Fruit fly (Drosophila melanogaster): ENCODE results near the gene b.

Gene b

DNA sequence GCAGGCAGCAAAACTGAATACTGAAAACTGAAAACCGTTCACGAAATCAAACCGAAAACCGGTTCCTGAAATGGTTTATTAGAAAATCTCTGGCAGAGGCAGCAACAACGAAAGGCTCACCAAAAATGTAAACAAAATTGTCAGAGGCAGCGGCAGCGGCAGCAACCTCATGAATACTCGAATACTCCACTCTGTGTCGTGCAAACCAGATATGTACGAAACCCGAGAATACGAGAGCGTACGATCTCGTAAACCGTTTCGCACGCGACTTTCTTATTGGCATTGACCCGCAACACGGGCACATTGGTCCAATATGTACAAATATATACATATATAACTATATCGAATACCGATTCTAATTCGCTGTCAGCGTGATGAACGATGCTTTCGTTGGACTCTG is 16.5 kb downstream of the b start:
- TF ChIP-seq CG17801 (GFP tag; optimal IDR thresholded peaks at IDR 0.05; ENCODE audit: partially characterized antibody): no peak

DNA sequence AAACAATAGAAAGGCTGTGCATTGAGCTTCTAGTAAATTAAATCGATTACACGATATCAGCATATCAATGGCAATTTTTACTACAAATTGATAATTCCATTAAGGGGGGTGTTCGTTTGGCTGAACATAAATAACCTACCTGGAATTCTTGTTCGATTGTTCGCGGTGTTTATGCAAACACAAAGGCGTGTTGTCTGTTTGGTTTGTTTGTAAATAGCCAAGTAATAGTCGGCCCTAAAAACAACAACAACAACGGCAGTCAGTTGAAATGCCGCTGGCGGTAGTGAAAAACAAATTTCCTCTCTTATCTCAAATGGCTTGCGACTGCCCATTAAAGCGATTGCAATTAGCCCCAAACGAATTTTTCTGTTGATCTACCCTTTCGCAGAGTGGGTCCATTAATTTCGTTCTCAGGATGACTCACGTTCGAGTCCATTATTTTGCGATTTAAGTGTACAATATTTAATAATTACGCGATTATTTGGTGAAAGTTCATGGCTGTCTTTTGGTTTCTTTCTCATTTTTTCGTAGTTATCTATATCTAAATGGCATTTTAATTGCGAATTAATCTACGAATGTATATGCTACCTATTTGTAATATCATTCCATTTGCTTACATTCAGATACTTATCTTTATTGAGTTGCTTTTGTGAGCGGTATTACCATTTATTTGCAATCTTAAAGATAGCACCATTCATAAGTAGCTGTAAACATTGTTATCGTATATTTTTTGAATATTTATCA is 17.8 kb downstream of the b start:
- peak; percentile 78 for TF ChIP-seq CG17801 (GFP tag; optimal IDR thresholded peaks at IDR 0.05; ENCODE audit: partially characterized antibody)

DNA sequence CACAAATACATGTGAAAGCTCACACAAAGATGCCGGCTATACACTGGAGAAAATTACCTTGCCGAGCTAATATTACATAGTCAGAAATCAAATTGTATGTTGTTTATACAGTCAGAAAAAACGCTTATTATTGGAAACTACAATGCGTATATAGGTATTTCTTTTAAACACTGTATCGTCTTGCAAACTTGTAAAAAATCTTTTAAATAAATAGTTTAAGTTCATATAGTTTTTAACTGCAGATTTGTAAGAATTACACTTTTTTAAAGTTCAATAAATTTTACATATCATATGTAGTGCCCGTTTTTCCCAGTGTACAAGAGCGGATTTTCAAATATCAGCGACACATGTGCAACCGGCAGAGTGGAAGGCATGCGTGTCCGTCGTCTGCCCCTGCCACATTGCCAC is 18.7 kb downstream of the b start:
- TF ChIP-seq CG17801 (GFP tag; optimal IDR thresholded peaks at IDR 0.05; ENCODE audit: partially characterized antibody): peak; percentile 72

DNA sequence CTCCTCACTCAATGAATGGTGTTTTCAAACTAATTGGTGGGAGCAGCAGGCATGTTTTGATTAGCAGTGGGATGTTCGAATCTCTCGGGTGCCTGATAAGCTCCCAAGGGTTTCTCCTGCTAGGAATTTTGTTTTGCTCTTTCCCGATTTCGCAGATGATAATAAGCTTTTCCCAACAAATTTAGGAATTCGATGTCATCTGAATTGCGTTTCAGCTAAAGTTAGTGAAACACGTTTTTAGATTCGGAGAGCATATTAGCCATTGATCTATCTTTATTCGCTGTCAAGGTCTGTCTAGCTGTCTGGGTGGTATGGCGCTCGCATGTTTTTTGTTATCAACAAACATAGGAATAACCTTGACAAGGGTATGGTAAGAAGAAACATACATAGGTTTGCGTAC is 20.5 kb downstream of the b start, which contains the start of gene CG33307:
TSS of gene CG33307 (minus strand) at position 13 of the 400 bp plus-strand sequence.
- no peak for TF ChIP-seq CG17801 (GFP tag; optimal IDR thresholded peaks at IDR 0.05; ENCODE audit: partially characterized antibody)

DNA sequence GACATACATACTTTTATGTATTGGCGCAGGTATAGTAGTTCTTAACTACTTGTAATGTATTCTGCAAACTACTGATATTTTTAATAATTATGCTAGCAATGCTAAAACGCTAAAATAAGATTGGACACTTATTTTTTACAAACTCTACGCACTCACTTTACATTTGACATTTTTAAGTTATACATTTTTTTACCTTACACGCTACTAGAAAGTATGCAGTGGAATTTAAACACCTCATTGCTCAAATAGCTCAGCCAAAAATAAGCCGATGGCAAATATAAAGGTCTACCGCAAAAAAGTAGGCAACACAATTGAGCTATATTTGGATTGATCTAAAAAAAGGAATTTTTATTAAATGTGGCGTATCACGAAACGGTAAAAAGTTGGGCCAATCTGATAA is 21.0 kb downstream of the b start:
- no peak for TF ChIP-seq CG17801 (GFP tag; optimal IDR thresholded peaks at IDR 0.05; ENCODE audit: partially characterized antibody)

DNA sequence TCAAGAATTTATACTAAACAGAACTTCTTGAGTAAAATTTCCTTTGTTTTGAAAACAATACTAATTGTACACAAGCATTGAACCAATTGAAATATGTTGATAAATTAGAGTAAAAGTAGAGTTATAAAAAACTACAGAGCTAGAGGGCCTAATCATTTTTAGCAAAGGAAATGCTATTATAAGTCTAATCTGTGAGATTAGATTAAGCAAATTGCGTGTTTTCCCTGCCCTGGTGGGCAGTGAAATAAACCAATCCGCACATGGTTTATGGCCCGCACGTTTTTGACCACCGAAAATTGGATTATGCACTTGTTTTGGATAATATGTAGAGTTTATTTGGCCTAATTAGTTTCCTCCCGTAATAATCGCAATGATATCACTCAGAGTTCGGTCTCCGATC is 21.5 kb downstream of the b start:
- no peak for TF ChIP-seq CG17801 (GFP tag; optimal IDR thresholded peaks at IDR 0.05; ENCODE audit: partially characterized antibody)

DNA sequence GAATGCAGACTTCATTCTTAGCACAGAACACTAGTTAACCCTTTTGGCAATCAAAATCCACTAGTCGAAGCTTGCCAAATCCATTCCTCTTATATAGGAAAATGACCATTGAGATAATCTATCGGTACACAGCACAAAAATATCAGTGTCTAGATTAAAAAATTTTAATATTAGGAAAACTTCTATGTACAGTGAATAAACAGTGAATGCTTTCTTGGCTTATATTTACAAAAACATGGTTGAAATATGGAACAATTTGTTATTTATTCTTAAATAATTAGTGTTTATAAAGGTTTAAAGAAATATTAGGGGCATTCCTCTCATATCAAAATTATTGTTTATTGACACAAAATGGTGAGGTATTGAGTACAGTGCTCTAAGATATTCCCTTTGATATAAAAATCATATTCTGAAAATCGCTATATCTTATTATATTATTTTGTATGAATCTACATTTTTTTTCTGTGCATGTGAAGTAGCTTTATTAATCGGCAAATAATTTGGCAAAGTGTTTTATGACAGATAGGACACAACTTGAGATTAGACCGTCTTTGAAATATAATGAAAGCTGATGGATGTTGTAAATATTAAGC is 22.7 kb downstream of the b start, which contains the start of gene CG33306:
TSS of gene CG33306 (minus strand) at position 51 of the 593 bp plus-strand sequence.
- no peak for TF ChIP-seq CG17801 (GFP tag; optimal IDR thresholded peaks at IDR 0.05; ENCODE audit: partially characterized antibody)

DNA sequence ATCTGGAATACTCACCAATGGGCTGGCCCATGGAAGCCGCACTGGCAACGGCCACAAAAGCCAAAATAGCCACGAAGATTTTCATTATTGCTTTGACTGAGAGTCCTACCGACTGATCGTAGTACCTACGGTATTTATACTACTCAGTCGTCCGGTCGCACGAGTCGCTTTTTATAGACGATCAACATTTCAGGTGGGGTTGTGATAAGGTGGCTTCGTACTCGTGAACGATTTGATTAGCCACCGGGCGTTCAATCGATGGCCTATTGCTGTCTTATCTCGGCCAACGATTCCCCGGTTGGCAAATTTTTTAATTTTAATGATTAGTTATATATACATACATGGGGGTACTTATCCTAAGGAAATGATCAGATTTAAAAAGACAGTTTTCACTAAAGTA is 24.1 kb downstream of the b start, which contains the start of gene CG8997:
TSS of gene CG8997 (minus strand) at position 148 of the 400 bp plus-strand sequence.
- no peak for TF ChIP-seq CG17801 (GFP tag; optimal IDR thresholded peaks at IDR 0.05; ENCODE audit: partially characterized antibody)

DNA sequence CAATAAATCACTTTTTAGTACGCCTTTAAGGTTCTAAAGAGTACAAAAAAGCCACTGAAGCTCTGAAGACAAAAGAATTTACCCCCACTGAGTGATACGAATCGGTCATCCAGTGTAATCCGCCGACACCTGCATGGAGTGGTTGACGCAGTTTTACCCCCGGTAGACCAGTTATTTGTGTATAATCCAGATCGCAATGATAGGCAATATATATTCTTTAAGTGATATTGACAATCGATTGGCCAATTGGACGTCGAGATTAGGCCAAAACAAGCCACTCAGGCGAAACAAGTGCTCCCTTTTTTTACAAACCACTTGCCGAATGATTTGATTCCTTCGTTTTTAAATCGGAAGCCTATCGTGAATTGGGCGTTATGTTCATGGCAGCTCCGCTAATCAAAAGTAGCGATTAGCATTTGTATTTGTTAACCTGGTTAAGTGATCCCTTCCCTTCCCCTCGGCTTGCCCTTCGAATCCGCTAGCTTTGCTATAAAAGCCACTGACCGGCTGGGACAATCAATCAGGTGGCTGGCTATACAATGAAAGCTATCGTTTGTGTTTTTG is 25.3 kb downstream of the b start, which contains the start of gene CG7916:
TSS of gene CG7916 (plus strand) at position 514 of the 564 bp plus-strand sequence.
- no peak for TF ChIP-seq CG17801 (GFP tag; optimal IDR thresholded peaks at IDR 0.05; ENCODE audit: partially characterized antibody)

DNA sequence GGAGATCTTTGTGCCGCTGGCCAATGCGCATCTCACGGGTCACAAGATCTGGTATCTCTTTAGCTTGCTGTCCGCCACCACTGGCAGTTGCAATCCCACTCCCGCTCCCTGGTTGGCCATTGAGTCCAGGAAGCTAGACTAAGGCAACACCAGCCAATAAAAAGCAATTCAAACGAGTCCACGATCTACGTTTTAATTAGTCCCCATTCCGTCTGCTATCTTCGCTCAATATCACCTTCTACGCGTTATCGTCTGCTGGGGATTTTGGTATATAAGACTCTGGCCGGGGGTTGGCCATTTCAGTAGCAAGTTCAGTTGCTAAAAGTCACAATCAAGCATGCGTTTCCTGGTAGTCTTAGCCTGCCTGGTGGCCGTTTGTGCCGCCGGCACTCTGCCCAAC is 26.6 kb downstream of the b start, which contains the start of gene CG7953:
TSS of gene CG7953 (plus strand) at position 301 of the 400 bp plus-strand sequence.
- no peak for TF ChIP-seq CG17801 (GFP tag; optimal IDR thresholded peaks at IDR 0.05; ENCODE audit: partially characterized antibody)

DNA sequence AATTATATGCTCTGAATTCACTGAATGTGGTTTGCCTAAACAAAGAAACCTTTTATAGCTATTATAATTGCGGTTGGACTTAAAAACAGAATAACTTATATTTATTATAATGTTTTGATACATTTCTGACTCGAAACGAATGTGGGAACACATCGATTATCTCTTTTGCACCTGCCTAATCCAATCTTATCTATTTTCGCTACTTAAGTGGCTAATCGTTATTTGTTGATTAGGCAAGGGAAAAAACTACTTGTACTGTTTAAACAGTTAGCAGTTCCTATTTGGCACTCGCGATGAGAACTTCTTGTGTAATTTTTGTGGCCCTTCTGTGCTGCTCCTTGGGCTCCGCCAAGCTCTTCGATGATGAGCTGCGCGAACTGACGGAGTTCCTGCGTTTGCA is 28.1 kb downstream of the b start, which contains the start of gene CG7968:
TSS of gene CG7968 (plus strand) at position 276 of the 400 bp plus-strand sequence.
- TF ChIP-seq CG17801 (GFP tag; optimal IDR thresholded peaks at IDR 0.05; ENCODE audit: partially characterized antibody): no peak

DNA sequence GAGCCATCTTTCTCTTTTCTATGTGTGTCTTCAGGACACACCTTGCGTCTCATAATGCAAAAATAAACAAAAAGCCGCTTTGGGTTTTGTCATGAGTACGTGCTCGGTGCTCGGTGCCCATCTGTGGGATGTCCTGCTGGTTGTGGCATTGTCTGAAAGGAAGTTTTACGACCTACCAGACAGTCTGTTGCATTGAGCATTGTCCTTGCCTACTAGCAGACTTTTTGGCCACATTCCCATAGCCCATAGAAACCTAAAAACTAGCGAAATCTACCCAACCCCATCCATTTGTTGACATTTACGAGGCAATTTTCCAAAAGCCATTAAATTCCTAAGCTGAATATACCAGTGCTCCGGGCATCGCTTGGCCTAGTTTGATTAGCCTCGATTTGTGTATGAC is 30.1 kb downstream of the b start:
- TF ChIP-seq CG17801 (GFP tag; optimal IDR thresholded peaks at IDR 0.05; ENCODE audit: partially characterized antibody): no peak

DNA sequence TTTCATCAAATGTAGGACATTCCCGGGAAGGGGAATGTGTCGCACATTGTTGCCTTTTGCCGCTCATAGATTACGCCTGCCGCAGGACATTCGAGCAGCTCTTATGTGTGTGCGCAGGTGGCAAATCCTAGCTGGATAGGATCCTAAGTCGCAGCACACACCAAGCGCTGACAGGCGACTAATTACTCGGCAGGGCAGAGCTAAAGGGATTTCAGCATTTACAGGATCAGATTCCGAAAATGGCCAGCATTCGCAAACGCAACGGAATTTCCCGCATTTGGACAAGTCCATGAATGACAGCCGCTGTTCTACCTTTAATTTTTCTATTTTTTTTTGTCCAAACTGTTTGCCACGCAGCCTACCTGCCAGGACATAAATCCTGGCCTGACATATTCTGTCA is 46.6 kb downstream of the b start:
- TF ChIP-seq CG17801 (GFP tag; optimal IDR thresholded peaks at IDR 0.05; ENCODE audit: partially characterized antibody): no peak

DNA sequence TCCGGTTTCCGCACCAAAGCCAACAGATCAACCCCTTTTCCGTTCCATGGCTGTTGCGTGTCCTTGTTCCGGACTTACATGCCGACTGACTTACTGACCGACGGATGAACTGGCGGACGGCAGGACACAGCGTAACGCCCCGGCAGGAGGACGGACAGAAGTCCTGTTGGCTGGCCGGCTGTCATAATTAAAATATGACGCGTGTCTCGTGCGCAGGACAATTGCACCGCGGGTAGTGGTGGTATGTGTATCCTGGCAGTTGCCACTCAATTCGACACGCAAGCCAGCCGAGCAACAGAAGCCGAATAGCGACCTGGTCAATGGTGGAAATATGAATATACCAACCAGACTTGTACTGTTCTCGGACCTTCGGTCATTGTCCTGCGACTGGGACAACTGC is 48.4 kb downstream of the b start:
- TF ChIP-seq CG17801 (GFP tag; optimal IDR thresholded peaks at IDR 0.05; ENCODE audit: partially characterized antibody): no peak

DNA sequence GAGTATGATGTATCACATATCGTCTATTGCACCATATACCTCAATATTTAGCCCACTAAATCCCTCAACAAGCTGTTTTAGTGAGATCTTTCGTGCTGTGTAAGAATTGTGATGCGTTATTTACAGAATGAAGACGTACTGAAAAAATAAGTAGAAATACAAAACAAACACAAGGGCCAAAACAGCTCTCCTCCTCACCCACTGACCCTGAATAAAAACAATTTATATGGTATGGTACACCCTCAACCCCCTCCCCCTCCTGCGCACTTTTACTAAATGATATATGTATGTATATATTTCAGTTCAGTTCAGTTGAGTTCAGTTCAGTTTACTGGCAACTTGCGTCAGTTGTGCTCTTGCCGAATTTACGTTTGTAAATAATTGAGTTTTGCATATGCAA is 52.1 kb downstream of the b start:
- no peak for TF ChIP-seq CG17801 (GFP tag; optimal IDR thresholded peaks at IDR 0.05; ENCODE audit: partially characterized antibody)
